Fruit fly (Drosophila melanogaster) whole organism, adult: ENCODE results near the gene Irk1.
A peak's percentile ranks its signal among the peaks of the same experiment; 100 is the strongest.

Experiments used
- CG11617 ChIP-seq: fragments of 200-800 bp; sonication (Bioruptor generic); optimal IDR thresholded peaks from 2 replicates; lab custom pipeline; 2017; ENCODE audit warnings: mild to moderate bottlenecking, missing biosample characterization, missing genetic modification reagents, missing genetic modification characterization
- CG12768 ChIP-seq: fragments of 200-800 bp; sonication (Bioruptor generic); optimal IDR thresholded peaks from 2 replicates; lab custom pipeline; 2017; ENCODE audit warnings: missing biosample characterization, missing genetic modification characterization, mild to moderate bottlenecking, moderate library complexity, missing genetic modification reagents
- CG14711 ChIP-seq: fragments of 200-800 bp; sonication (Bioruptor generic); optimal IDR thresholded peaks from 2 replicates; lab custom pipeline; 2018; ENCODE audit warnings: missing biosample characterization, mild to moderate bottlenecking, missing genetic modification characterization, moderate library complexity
- CG1620 ChIP-seq: fragments of 200-800 bp; sonication (Bioruptor generic); optimal IDR thresholded peaks from 2 replicates; lab custom pipeline; 2016; ENCODE audit warnings: missing biosample characterization, missing genetic modification characterization
- CG33017 ChIP-seq: fragments of 200-800 bp; sonication (Bioruptor generic); optimal IDR thresholded peaks from 2 replicates; lab custom pipeline; 2018; ENCODE audit warnings: missing biosample characterization, mild to moderate bottlenecking, missing genetic modification characterization, moderate library complexity
- CG5204 ChIP-seq: fragments of 200-800 bp; sonication (Bioruptor generic); optimal IDR thresholded peaks from 2 replicates; lab custom pipeline; 2016; ENCODE audit warnings: missing biosample characterization, missing genetic modification characterization
- CG7045 ChIP-seq: fragments of 200-800 bp; sonication (Bioruptor generic); optimal IDR thresholded peaks from 2 replicates; lab custom pipeline; 2017; ENCODE audit warnings: missing biosample characterization, mild to moderate bottlenecking, missing genetic modification characterization
- CG7101 ChIP-seq: fragments of 200-800 bp; sonication (Bioruptor generic); optimal IDR thresholded peaks from 2 replicates; lab custom pipeline; 2018; ENCODE audit warnings: missing biosample characterization, mild to moderate bottlenecking, missing genetic modification characterization, moderate library complexity
- Clk ChIP-seq: fragments of 200-800 bp; sonication (Bioruptor generic); optimal IDR thresholded peaks from 2 replicates; lab custom pipeline; 2017; ENCODE audit warnings: missing biosample characterization, missing genetic modification characterization
- Crg-1 ChIP-seq: fragments of 200-800 bp; sonication (Bioruptor generic); optimal IDR thresholded peaks from 2 replicates; lab custom pipeline; 2016; ENCODE audit warnings: missing biosample characterization, missing genetic modification characterization
- Hr96 ChIP-seq: fragments of 200-800 bp; sonication (Bioruptor generic); optimal IDR thresholded peaks from 2 replicates; lab custom pipeline; 2016; ENCODE audit warnings: missing biosample characterization, missing genetic modification characterization
- Mnt ChIP-seq: fragments of 200-800 bp; sonication (Bioruptor generic); optimal IDR thresholded peaks from 2 replicates; lab custom pipeline; 2016; ENCODE audit warnings: missing biosample characterization, mild to moderate bottlenecking, missing genetic modification characterization
- bab1 ChIP-seq: fragments of 200-800 bp; sonication (Bioruptor generic); optimal IDR thresholded peaks from 3 replicates; lab custom pipeline; 2019; ENCODE audit warnings: missing biosample characterization, mild to moderate bottlenecking, missing genetic modification characterization, moderate library complexity
- cic ChIP-seq: fragments of 200-800 bp; sonication (Bioruptor generic); optimal IDR thresholded peaks from 2 replicates; lab custom pipeline; 2017; ENCODE audit warnings: missing biosample characterization, mild to moderate bottlenecking, missing genetic modification characterization, moderate library complexity
- cnc ChIP-seq, 2 experiments: fragments of >200 bp; optimal IDR thresholded peaks; 2 replicates each; lab custom pipeline; 2017
- kay ChIP-seq: fragments of 200-800 bp; sonication (Bioruptor generic); peaks from one replicate; lab custom pipeline; 2016; ENCODE audit warnings: missing biosample characterization, missing genetic modification characterization, borderline replicate concordance
- ovo ChIP-seq: fragments of 200-800 bp; sonication (Bioruptor generic); optimal IDR thresholded peaks from 2 replicates; lab custom pipeline; 2016; ENCODE audit warnings: missing biosample characterization, missing genetic modification characterization
- pad ChIP-seq: fragments of 200-800 bp; sonication (Bioruptor generic); optimal IDR thresholded peaks from 3 replicates; lab custom pipeline; 2017; ENCODE audit warnings: missing biosample characterization, missing genetic modification characterization, mild to moderate bottlenecking, moderate library complexity, missing genetic modification reagents
- tj ChIP-seq: fragments of 200-800 bp; sonication (Bioruptor generic); optimal IDR thresholded peaks from 3 replicates; lab custom pipeline; 2017; ENCODE audit warnings: missing biosample characterization, mild to moderate bottlenecking, missing genetic modification characterization, moderate library complexity
- toe ChIP-seq: fragments of 200-800 bp; sonication (Bioruptor generic); optimal IDR thresholded peaks from 2 replicates; lab custom pipeline; 2016; ENCODE audit warnings: missing biosample characterization, missing genetic modification characterization

Irk1 gene

dm6 chr3R:23211745-23212254, 43.7 kb downstream of the Irk1 start:
- peak; percentile 0 for TF ChIP-seq toe (GFP tag; lab: Kevin White, UChicago)
- TF ChIP-seq Hr96 (GFP tag; lab: Kevin White, UChicago): no peak
- peak; percentile 26 for TF ChIP-seq CG7101 (tag; lab: Kevin White, UChicago)
- TF ChIP-seq CG1620 (GFP tag; lab: Kevin White, UChicago): no peak
- peak; percentile 18 for TF ChIP-seq CG12768 (GFP tag; lab: Kevin White, UChicago)

- TF ChIP-seq cic: peak; percentile 28
- TF ChIP-seq Mnt (GFP tag; lab: Kevin White, UChicago): peak; percentile 54
- TF ChIP-seq kay (GFP tag; lab: Kevin White, UChicago): no peak
Measured at dm6 chr3R:23212764-23213163, 44.6 kb downstream of the Irk1 start.

- no peak for TF ChIP-seq Hr96 (GFP tag; lab: Kevin White, UChicago)
- no peak for TF ChIP-seq ovo (GFP tag; lab: Kevin White, UChicago)
- TF ChIP-seq pad: peak; percentile 24
- peak; percentile 99 for TF ChIP-seq kay (GFP tag; lab: Kevin White, UChicago)
- no peak for TF ChIP-seq CG14711 (tag; lab: Kevin White, UChicago)
- TF ChIP-seq Crg-1: no peak
- TF ChIP-seq bab1 (GFP tag; lab: Kevin White, UChicago): peak; percentile 46
- TF ChIP-seq CG11617 (GFP tag; lab: Kevin White, UChicago): no peak
- TF ChIP-seq toe (GFP tag; lab: Kevin White, UChicago): no peak
- TF ChIP-seq cic: peak; percentile 80
- TF ChIP-seq CG1620 (GFP tag; lab: Kevin White, UChicago): no peak
- TF ChIP-seq CG7045: no peak
- TF ChIP-seq CG12768 (GFP tag; lab: Kevin White, UChicago): no peak
- peak; percentile 47 for TF ChIP-seq CG33017
- peak in 1 of 2 experiments; percentile 92 for TF ChIP-seq cnc (optimal IDR thresholded peaks at IDR 0.05; lab: Kevin White, UChicago)
- TF ChIP-seq CG7101 (tag; lab: Kevin White, UChicago): peak; percentile 12
- TF ChIP-seq Clk (GFP tag; lab: Kevin White, UChicago): no peak
- TF ChIP-seq Mnt (GFP tag; lab: Kevin White, UChicago): no peak
- no peak for TF ChIP-seq CG5204
- no peak for TF ChIP-seq tj (GFP tag; lab: Kevin White, UChicago)
Measured at dm6 chr3R:23214603-23215433, 46.7 kb downstream of the Irk1 start.

dm6 chr3R:23215434-23215730, 47.3 kb downstream of the Irk1 start:
- TF ChIP-seq tj (GFP tag; lab: Kevin White, UChicago) (peak; percentile 92), kay (GFP tag; lab: Kevin White, UChicago) (no peak)

dm6 chr3R:23217142-23217771, 49.1 kb downstream of the Irk1 start:
- peak; percentile 3 for TF ChIP-seq CG33017
- no peak for TF ChIP-seq CG11617 (GFP tag; lab: Kevin White, UChicago)
- no peak for TF ChIP-seq CG5204
- TF ChIP-seq tj (GFP tag; lab: Kevin White, UChicago): no peak
- TF ChIP-seq CG1620 (GFP tag; lab: Kevin White, UChicago): no peak
- TF ChIP-seq cnc (optimal IDR thresholded peaks at IDR 0.05; lab: Kevin White, UChicago): no peak
- no peak for TF ChIP-seq CG7101 (tag; lab: Kevin White, UChicago)
- peak; percentile 54 for TF ChIP-seq cic
- TF ChIP-seq ovo (GFP tag; lab: Kevin White, UChicago): no peak
- TF ChIP-seq kay (GFP tag; lab: Kevin White, UChicago): peak; percentile 54
- no peak for TF ChIP-seq CG14711 (tag; lab: Kevin White, UChicago)

- TF ChIP-seq pad (peak; percentile 83), tj (GFP tag; lab: Kevin White, UChicago) (peak; percentile 2), CG14711 (tag; lab: Kevin White, UChicago) (no peak), cic (no peak), CG11617 (GFP tag; lab: Kevin White, UChicago) (no peak), CG33017 (no peak), CG1620 (GFP tag; lab: Kevin White, UChicago) (no peak), Crg-1 (no peak), bab1 (GFP tag; lab: Kevin White, UChicago) (no peak), Hr96 (GFP tag; lab: Kevin White, UChicago) (no peak), kay (GFP tag; lab: Kevin White, UChicago) (no peak), Clk (GFP tag; lab: Kevin White, UChicago) (no peak), Mnt (GFP tag; lab: Kevin White, UChicago) (no peak), CG5204 (no peak), CG7101 (tag; lab: Kevin White, UChicago) (no peak), CG12768 (GFP tag; lab: Kevin White, UChicago) (no peak), toe (GFP tag; lab: Kevin White, UChicago) (no peak), ovo (GFP tag; lab: Kevin White, UChicago) (peak; percentile 87), cnc (optimal IDR thresholded peaks at IDR 0.05; lab: Kevin White, UChicago) (no peak), CG7045 (no peak)
Measured at dm6 chr3R:23220239-23221002, 52.3 kb downstream of the Irk1 start.
